Worm (Caenorhabditis elegans): Measurements from ENCODE around the gene tub-1.

DNA sequence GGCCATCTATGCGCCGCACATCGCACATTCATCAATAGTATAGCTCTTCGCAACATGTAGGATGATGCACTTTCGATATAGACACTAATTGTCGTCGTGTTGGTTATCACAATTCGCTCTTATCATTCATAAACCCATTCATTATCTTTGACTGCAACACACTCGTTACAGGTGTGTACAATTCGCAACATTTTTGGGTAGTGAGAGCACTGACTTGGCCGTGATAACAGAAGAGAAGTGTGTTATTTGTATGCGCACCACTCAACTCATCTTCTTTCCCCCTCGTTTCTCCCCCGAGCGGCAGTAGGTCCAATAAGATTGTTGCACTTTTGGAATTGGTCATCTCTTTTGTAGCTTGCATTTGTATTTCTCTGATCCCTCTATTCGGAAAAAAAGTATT lies 29.5 kb downstream of the tub-1 start:
- TF ChIP-seq mep-1 (tag; optimal IDR thresholded peaks at IDR 0.05) (no peak), elt-1 (tag; optimal IDR thresholded peaks at IDR 0.05; ENCODE audit: borderline replicate concordance, insufficient read depth) (no peak), snpc-4 (tag; optimal IDR thresholded peaks at IDR 0.05) (no peak), elt-3 (tag; optimal IDR thresholded peaks at IDR 0.05) (no peak), sptf-1 (tag; optimal IDR thresholded peaks at IDR 0.05) (no peak), pha-4 (tag; optimal IDR thresholded peaks at IDR 0.05) (no peak), lsy-2 (tag; optimal IDR thresholded peaks at IDR 0.05) (no peak), unc-120 (tag; optimal IDR thresholded peaks at IDR 0.05; ENCODE audit: poor library complexity, severe bottlenecking) (no peak), nhr-237 (tag; optimal IDR thresholded peaks at IDR 0.05) (no peak), drap-1 (GFP tag; optimal IDR thresholded peaks at IDR 0.05) (no peak)
